Worm (Caenorhabditis elegans) whole organism, L1 larva: Measurements from ENCODE around the gene spig-3.
"Not testable (repeated sequence)": the region's sequence is repeated elsewhere in the genome, so short reads cannot be mapped to it uniquely, and the experiment has no call there.

Experiments used
- lin-15B ChIP-seq: fragments of 150-350 bp; sonication (generic microtip); optimal IDR thresholded peaks from 3 replicates; lab custom pipeline; 2014; ENCODE audit warnings: missing biosample characterization, missing genetic modification characterization
- nhr-237 ChIP-seq: fragments of 150-350 bp; optimal IDR thresholded peaks from 2 replicates; lab custom pipeline; 2014; ENCODE audit warnings: missing biosample characterization, missing genetic modification characterization
- snpc-4 ChIP-seq: fragments of 150-350 bp; optimal IDR thresholded peaks from 2 replicates; lab custom pipeline; 2014; ENCODE audit warnings: missing biosample characterization, missing genetic modification characterization
- zip-4 ChIP-seq: fragments of 200-800 bp; sonication (Bioruptor generic); optimal IDR thresholded peaks from 2 replicates; lab custom pipeline; 2018; ENCODE audit warnings: mild to moderate bottlenecking, missing genetic modification characterization, moderate library complexity, missing compliant biosample characterization

DNA sequence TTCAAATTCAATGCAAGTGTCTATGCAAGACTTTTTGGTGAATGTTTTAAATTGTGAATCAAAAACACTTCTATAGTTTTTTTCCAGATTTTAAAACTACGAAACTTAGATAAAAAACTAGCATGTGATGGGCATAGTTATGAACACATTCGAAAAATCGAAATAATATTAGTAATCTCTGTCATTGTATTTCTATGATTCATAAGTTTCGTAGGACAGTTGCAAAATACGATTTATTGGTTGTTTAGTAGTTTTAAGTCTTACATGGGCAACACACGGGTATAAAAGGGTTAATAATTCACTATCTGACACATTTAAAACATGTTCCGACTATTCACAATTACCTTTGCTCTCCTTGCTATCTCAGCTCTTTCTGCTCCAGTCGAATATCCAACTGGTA, 8.7 kb upstream of the spig-3 start, which contains the start of gene spig-5:
- not testable (repeated sequence) for TF ChIP-seq nhr-237 (tag; lab: Kevin White, UChicago); snpc-4 (tag; lab: Kevin White, UChicago); zip-4; lin-15B (tag; lab: Kevin White, UChicago)
